Worm (Caenorhabditis elegans) whole organism, L1 larva: Measurements from ENCODE around the gene srg-45.

Experiments
- C04F5.9 ChIP-seq: sonication (generic microtip); optimal IDR thresholded peaks from 2 replicates; lab custom pipeline; 2016; ENCODE audit warnings: missing genetic modification characterization, missing compliant biosample characterization
- C16A3.4 ChIP-seq: fragments of 150-350 bp; optimal IDR thresholded peaks from 2 replicates; lab custom pipeline; 2014; ENCODE audit warnings: missing biosample characterization, missing genetic modification characterization
- C34B4.2 ChIP-seq: sonication (generic microtip); optimal IDR thresholded peaks from 2 replicates; lab custom pipeline; 2017; ENCODE audit warnings: mild to moderate bottlenecking, missing genetic modification characterization, missing compliant biosample characterization
- F16B12.6 ChIP-seq: fragments of 150-350 bp; optimal IDR thresholded peaks from 2 replicates; lab custom pipeline; 2014; ENCODE audit warnings: missing biosample characterization, missing genetic modification characterization
- blmp-1 ChIP-seq: fragments of 150-350 bp; optimal IDR thresholded peaks from 2 replicates; lab custom pipeline; 2014; ENCODE audit warnings: missing biosample characterization, missing genetic modification characterization
- ceh-63 ChIP-seq: fragments of 200-800 bp; sonication (Bioruptor generic); optimal IDR thresholded peaks from 2 replicates; lab custom pipeline; 2018; ENCODE audit warnings: mild to moderate bottlenecking, missing genetic modification characterization, missing compliant biosample characterization
- ceh-8 ChIP-seq: fragments of 200-800 bp; sonication (Bioruptor generic); optimal IDR thresholded peaks from 2 replicates; lab custom pipeline; 2018; ENCODE audit warnings: mild to moderate bottlenecking, missing genetic modification characterization, moderate library complexity, missing compliant biosample characterization
- ces-1 ChIP-seq: fragments of 150-350 bp; optimal IDR thresholded peaks from 2 replicates; lab custom pipeline; 2014; ENCODE audit warnings: missing biosample characterization, missing genetic modification reagents, missing genetic modification characterization
- efl-3 ChIP-seq: fragments of 200-800 bp; sonication (Bioruptor generic); optimal IDR thresholded peaks from 2 replicates; lab custom pipeline; 2018; ENCODE audit warnings: mild to moderate bottlenecking, missing genetic modification characterization, missing compliant biosample characterization
- egl-13 ChIP-seq: sonication (generic microtip); optimal IDR thresholded peaks from 2 replicates; lab custom pipeline; 2016; ENCODE audit warnings: missing genotype, missing genetic modification reagents, missing genetic modification characterization, missing compliant biosample characterization
- egl-27 ChIP-seq, 2 experiments: fragments of 150-350 bp in 1 of 2; sonication (generic microtip); optimal IDR thresholded peaks; 3 replicates each; lab custom pipeline; 2017 to 2018; ENCODE audit warnings: missing biosample characterization in 2 of 2, missing genetic modification characterization in 2 of 2, missing genetic modification reagents in 2 of 2
- elt-2 ChIP-seq: sonication (generic microtip); optimal IDR thresholded peaks from 2 replicates; lab custom pipeline; 2016; ENCODE audit warnings: missing genetic modification characterization, mild to moderate bottlenecking, inconsistent platforms, missing compliant biosample characterization, missing genetic modification reagents
- elt-3 ChIP-seq, 6 experiments: fragments of 150-350 bp in 1 of 6; sonication (generic microtip); optimal IDR thresholded peaks; 2 replicates each; lab custom pipeline; 2017 to 2018; ENCODE audit warnings: missing biosample characterization in 6 of 6, missing genetic modification characterization in 6 of 6, inconsistent platforms in 1 of 6
- ets-5 ChIP-seq: fragments of 200-800 bp; sonication (Bioruptor generic); IDR thresholded peaks from 2 replicates; pipeline ENCODE4 v1.3.6; 2022; ENCODE audit warnings: missing genetic modification characterization, missing compliant biosample characterization
- fkh-4 ChIP-seq: sonication (generic microtip); optimal IDR thresholded peaks from 2 replicates; lab custom pipeline; 2016; ENCODE audit warnings: missing compliant biosample characterization, missing genetic modification characterization, borderline replicate concordance
- fkh-8 ChIP-seq: sonication (generic microtip); optimal IDR thresholded peaks from 2 replicates; lab custom pipeline; 2016; ENCODE audit warnings: mild to moderate bottlenecking, missing genetic modification characterization, missing compliant biosample characterization
- fos-1 ChIP-seq: fragments of 150-350 bp; optimal IDR thresholded peaks from 2 replicates; lab custom pipeline; 2014; ENCODE audit warnings: missing biosample characterization, missing genetic modification characterization
- grh-1 ChIP-seq: fragments of 200-800 bp; sonication (Bioruptor generic); IDR thresholded peaks from 2 replicates; pipeline ENCODE4 v1.3.6; 2022; ENCODE audit warnings: missing genetic modification reagents, missing genetic modification characterization, missing compliant biosample characterization
- hlh-17 ChIP-seq: fragments of 200-800 bp; sonication (Bioruptor generic); optimal IDR thresholded peaks from 2 replicates; lab custom pipeline; 2018; ENCODE audit warnings: missing genetic modification characterization, mild to moderate bottlenecking, missing compliant biosample characterization, moderate library complexity, borderline replicate concordance
- hlh-4 ChIP-seq: sonication (generic microtip); optimal IDR thresholded peaks from 2 replicates; lab custom pipeline; 2016; ENCODE audit warnings: mild to moderate bottlenecking, missing genetic modification characterization, missing compliant biosample characterization
- hpl-2 ChIP-seq: fragments of 150-350 bp; optimal IDR thresholded peaks from 2 replicates; lab custom pipeline; 2014; ENCODE audit warnings: missing biosample characterization, missing genetic modification reagents, missing genetic modification characterization
- irx-1 ChIP-seq: sonication (generic microtip); optimal IDR thresholded peaks from 2 replicates; lab custom pipeline; 2016; ENCODE audit warnings: missing genetic modification characterization, missing compliant biosample characterization
- isw-1 ChIP-seq: fragments of 200-800 bp; sonication (Bioruptor generic); IDR thresholded peaks from 2 replicates; pipeline ENCODE4 v1.3.6; 2022; ENCODE audit warnings: missing genetic modification characterization, missing compliant biosample characterization
- lin-13 ChIP-seq: fragments of 150-350 bp; optimal IDR thresholded peaks from 2 replicates; lab custom pipeline; 2014; ENCODE audit warnings: missing biosample characterization, missing genetic modification reagents, missing genetic modification characterization
- lin-14 ChIP-seq: fragments of 200-800 bp; sonication (Bioruptor generic); optimal IDR thresholded peaks from 2 replicates; lab custom pipeline; 2018; ENCODE audit warnings: mild to moderate bottlenecking, missing genetic modification characterization, moderate library complexity, missing compliant biosample characterization
- lin-35 ChIP-seq, 2 experiments: fragments of 150-350 bp; optimal IDR thresholded peaks; 2 replicates each; lab custom pipeline; 2014; ENCODE audit warnings: missing biosample characterization in 2 of 2, missing genetic modification characterization in 2 of 2, missing genetic modification reagents in 2 of 2
- lin-39 ChIP-seq: fragments of 150-350 bp; optimal IDR thresholded peaks from 2 replicates; lab custom pipeline; 2014; ENCODE audit warnings: missing biosample characterization, missing genetic modification reagents, missing genetic modification characterization
- lsy-2 ChIP-seq, 2 experiments: fragments of 150-350 bp; optimal IDR thresholded peaks; 2 replicates each; lab custom pipeline; 2014; ENCODE audit warnings: missing biosample characterization in 2 of 2, missing genetic modification characterization in 2 of 2
- mab-9 ChIP-seq: fragments of 200-800 bp; sonication (Bioruptor generic); IDR thresholded peaks from 2 replicates; pipeline ENCODE4 v1.3.6; 2022; ENCODE audit warnings: missing genetic modification reagents, missing genetic modification characterization, missing compliant biosample characterization
- mep-1 ChIP-seq: fragments of 150-350 bp; optimal IDR thresholded peaks from 2 replicates; lab custom pipeline; 2014; ENCODE audit warnings: missing biosample characterization, missing genetic modification characterization
- nhr-11 ChIP-seq: fragments of 150-350 bp; optimal IDR thresholded peaks from 2 replicates; lab custom pipeline; 2014; ENCODE audit warnings: missing biosample characterization, missing genetic modification characterization
- nhr-20 ChIP-seq: sonication (generic microtip); optimal IDR thresholded peaks from 2 replicates; lab custom pipeline; 2016; ENCODE audit warnings: mild to moderate bottlenecking, missing genetic modification characterization, missing compliant biosample characterization
- nhr-237 ChIP-seq: fragments of 150-350 bp; optimal IDR thresholded peaks from 2 replicates; lab custom pipeline; 2014; ENCODE audit warnings: missing biosample characterization, missing genetic modification characterization
- nhr-28 ChIP-seq: fragments of 150-350 bp; optimal IDR thresholded peaks from 2 replicates; lab custom pipeline; 2014; ENCODE audit warnings: missing biosample characterization, missing genetic modification characterization
- nhr-71 ChIP-seq: sonication (generic microtip); optimal IDR thresholded peaks from 2 replicates; lab custom pipeline; 2016; ENCODE audit warnings: mild to moderate bottlenecking, missing genetic modification characterization, moderate library complexity, missing compliant biosample characterization
- nhr-76 ChIP-seq: sonication (generic microtip); optimal IDR thresholded peaks from 2 replicates; lab custom pipeline; 2017; ENCODE audit warnings: missing biosample characterization, missing genetic modification characterization
- nhr-84 ChIP-seq: sonication (generic microtip); optimal IDR thresholded peaks from 2 replicates; lab custom pipeline; 2017; ENCODE audit warnings: missing biosample characterization, missing genetic modification characterization
- nhr-85 ChIP-seq: sonication (generic microtip); peaks from one replicate; lab custom pipeline; 2016; ENCODE audit warnings: missing genetic modification characterization, inconsistent platforms, missing compliant biosample characterization
- nhr-90 ChIP-seq: sonication (generic microtip); optimal IDR thresholded peaks from 2 replicates; lab custom pipeline; 2016; ENCODE audit warnings: mild to moderate bottlenecking, missing genetic modification characterization, missing compliant biosample characterization; ENCODE audit not compliant: poor library complexity
- pax-3 ChIP-seq: fragments of 200-800 bp; sonication (Bioruptor generic); optimal IDR thresholded peaks from 2 replicates; lab custom pipeline; 2018; ENCODE audit warnings: mild to moderate bottlenecking, missing genetic modification characterization, moderate library complexity, missing compliant biosample characterization
- pqm-1 ChIP-seq: sonication (generic microtip); optimal IDR thresholded peaks from 3 replicates; lab custom pipeline; 2017; ENCODE audit warnings: missing biosample characterization, missing genetic modification characterization
- rnt-1 ChIP-seq: sonication (generic microtip); optimal IDR thresholded peaks from 2 replicates; lab custom pipeline; 2016; ENCODE audit warnings: mild to moderate bottlenecking, missing genetic modification characterization, moderate library complexity, missing compliant biosample characterization
- snpc-4 ChIP-seq: fragments of 150-350 bp; optimal IDR thresholded peaks from 2 replicates; lab custom pipeline; 2014; ENCODE audit warnings: missing biosample characterization, missing genetic modification characterization
- snu-23 ChIP-seq: sonication (generic microtip); optimal IDR thresholded peaks from 2 replicates; lab custom pipeline; 2016; ENCODE audit warnings: missing genetic modification characterization, missing compliant biosample characterization
- tbx-2 ChIP-seq: sonication (generic microtip); optimal IDR thresholded peaks from 2 replicates; lab custom pipeline; 2016; ENCODE audit warnings: missing genetic modification characterization, missing compliant biosample characterization
- unc-130 ChIP-seq: fragments of 150-350 bp; optimal IDR thresholded peaks from 2 replicates; lab custom pipeline; 2017; ENCODE audit warnings: missing biosample characterization, missing genetic modification characterization, inconsistent platforms
- unc-62 ChIP-seq: fragments of 150-350 bp; optimal IDR thresholded peaks from 2 replicates; lab custom pipeline; 2014; ENCODE audit warnings: missing biosample characterization, missing genetic modification reagents, missing genetic modification characterization
- unc-86 ChIP-seq: sonication (generic microtip); optimal IDR thresholded peaks from 2 replicates; lab custom pipeline; 2016; ENCODE audit warnings: missing genetic modification characterization, missing compliant biosample characterization
- unc-98 ChIP-seq: fragments of 200-800 bp; sonication (Bioruptor generic); IDR thresholded peaks from 2 replicates; pipeline ENCODE4 v1.3.6; 2022; ENCODE audit warnings: missing genetic modification characterization, missing compliant biosample characterization
- vab-15 ChIP-seq: sonication (generic microtip); optimal IDR thresholded peaks from 2 replicates; lab custom pipeline; 2017; ENCODE audit warnings: missing genotype, mild to moderate bottlenecking, missing genetic modification characterization, missing compliant biosample characterization
- xbp-1 ChIP-seq: sonication (generic microtip); optimal IDR thresholded peaks from 2 replicates; lab custom pipeline; 2016; ENCODE audit warnings: missing genetic modification characterization, missing compliant biosample characterization
- zag-1 ChIP-seq: fragments of 150-350 bp; optimal IDR thresholded peaks from 2 replicates; lab custom pipeline; 2014; ENCODE audit warnings: missing biosample characterization, missing genetic modification characterization
- ztf-4 ChIP-seq: fragments of 150-350 bp; optimal IDR thresholded peaks from 2 replicates; lab custom pipeline; 2014; ENCODE audit warnings: missing biosample characterization, missing genetic modification characterization

srg-45 gene

ce11 chrV:12291587-12291986 lies 15.7 kb upstream of the srg-45 start, which contains the start of the genes srpa-68 and srh-16 (continued):
- no peak for TF ChIP-seq ceh-63 (GFP tag; lab: Kevin White, UChicago)
- TF ChIP-seq snpc-4 = peak; percentile 87
- peak; percentile 87 for TF ChIP-seq unc-130 (tag; lab: Kevin White, UChicago)
- TF ChIP-seq mep-1 (tag; lab: Kevin White, UChicago) = peak; percentile 96
- TF ChIP-seq efl-3 (GFP tag; lab: Kevin White, UChicago) = peak; percentile 36
- peak; percentile 88 for TF ChIP-seq isw-1 (GFP tag; lab: Robert Waterston, UW)
- peak; percentile 91 for TF ChIP-seq nhr-11 (tag; lab: Kevin White, UChicago)
- peak; percentile 94 for TF ChIP-seq snu-23
- TF ChIP-seq elt-2 (tag; lab: Kevin White, UChicago) = peak; percentile 86
- peak; percentile 89 for TF ChIP-seq ceh-8 (GFP tag; lab: Kevin White, UChicago)
- TF ChIP-seq mab-9 = peak; percentile 87
- peak; percentile 59 for TF ChIP-seq ztf-4
- TF ChIP-seq pqm-1 = no peak
- no peak for TF ChIP-seq C34B4.2 (tag; lab: Kevin White, UChicago)
- peak; percentile 91 for TF ChIP-seq nhr-20 (tag; lab: Kevin White, UChicago)
- no peak for TF ChIP-seq nhr-76 (tag; lab: Kevin White, UChicago)
- TF ChIP-seq rnt-1 = peak; percentile 97
- peak; percentile 87 for TF ChIP-seq unc-86 (tag; lab: Kevin White, UChicago)
- peak; percentile 89 for TF ChIP-seq lin-14 (GFP tag; lab: Kevin White, UChicago)
- TF ChIP-seq egl-13 (tag; lab: Kevin White, UChicago) = peak; percentile 88
- TF ChIP-seq unc-98 (GFP tag; lab: Robert Waterston, UW) = no peak; the same call in 1 of the 2 replicates
- TF ChIP-seq lin-35 (GFP tag; optimal IDR thresholded peaks at IDR 0.05; lab: Kevin White, UChicago) = peak; percentile 96 to 99
- TF ChIP-seq egl-27 (tag; optimal IDR thresholded peaks at IDR 0.05; lab: Kevin White, UChicago) = no peak
- TF ChIP-seq nhr-84 = no peak
- TF ChIP-seq fkh-8 (tag; lab: Kevin White, UChicago) = peak; percentile 76
- peak; percentile 73 for TF ChIP-seq lin-13 (GFP tag; lab: Kevin White, UChicago)
- peak; percentile 12 for TF ChIP-seq nhr-28 (tag; lab: Kevin White, UChicago)
- peak; percentile 91 for TF ChIP-seq pax-3 (tag; lab: Kevin White, UChicago)
- no peak for TF ChIP-seq ces-1 (GFP tag; lab: Kevin White, UChicago)
- TF ChIP-seq vab-15 (tag; lab: Kevin White, UChicago) = no peak
- peak; percentile 71 for TF ChIP-seq C04F5.9 (tag; lab: Kevin White, UChicago)
- TF ChIP-seq unc-62 (GFP tag; lab: Kevin White, UChicago) = no peak
- peak; percentile 45 for TF ChIP-seq F16B12.6 (tag; lab: Kevin White, UChicago)
- TF ChIP-seq ets-5 (GFP tag; lab: Robert Waterston, UW) = no peak
- TF ChIP-seq hlh-4 (tag; lab: Kevin White, UChicago) = peak; percentile 5
- no peak for TF ChIP-seq zag-1
- peak; percentile 52 for TF ChIP-seq hpl-2 (GFP tag; lab: Kevin White, UChicago)
- peak; percentile 95 for TF ChIP-seq lin-39 (tag; lab: Kevin White, UChicago)
- peak; percentile 72 for TF ChIP-seq blmp-1 (tag; lab: Kevin White, UChicago)
- peak; percentile 38 for TF ChIP-seq nhr-237 (tag; lab: Kevin White, UChicago)
- TF ChIP-seq xbp-1 = peak; percentile 93
- peak; percentile 15 for TF ChIP-seq fkh-4
- peak; percentile 93 for TF ChIP-seq C16A3.4
- TF ChIP-seq nhr-85 (tag; lab: Kevin White, UChicago) = peak; percentile 98

- TF ChIP-seq lsy-2 (tag; optimal IDR thresholded peaks at IDR 0.05; lab: Kevin White, UChicago) = peak in 1 of 2 experiments; percentile 49
- TF ChIP-seq nhr-20 (tag; lab: Kevin White, UChicago) = peak; percentile 18
- peak; percentile 4 for TF ChIP-seq nhr-90
- no peak for TF ChIP-seq hlh-17
- TF ChIP-seq fos-1 (tag; lab: Kevin White, UChicago) = no peak
- TF ChIP-seq nhr-85 (tag; lab: Kevin White, UChicago) = peak; percentile 69
- TF ChIP-seq tbx-2 = peak; percentile 9
- TF ChIP-seq lin-14 (GFP tag; lab: Kevin White, UChicago) = peak; percentile 42
- 0 out of 2 replicates have a peak, but pooled peaks have one; percentile 15 for TF ChIP-seq grh-1 (GFP tag; lab: Robert Waterston, UW)
- peak in 2 of 6 experiments; percentile 58 to 79 for TF ChIP-seq elt-3 (tag; optimal IDR thresholded peaks at IDR 0.05; lab: Kevin White, UChicago)
- TF ChIP-seq blmp-1 (tag; lab: Kevin White, UChicago) = peak; percentile 54
- TF ChIP-seq nhr-71 (tag; lab: Kevin White, UChicago) = peak; percentile 44
- no peak for TF ChIP-seq irx-1 (tag; lab: Kevin White, UChicago)
Measured at ce11 chrV:12294091-12294490, 13.2 kb upstream of the srg-45 start.
